Worm (Caenorhabditis elegans): ENCODE results near the gene R05G6.3.

R05G6.3 gene

DNA sequence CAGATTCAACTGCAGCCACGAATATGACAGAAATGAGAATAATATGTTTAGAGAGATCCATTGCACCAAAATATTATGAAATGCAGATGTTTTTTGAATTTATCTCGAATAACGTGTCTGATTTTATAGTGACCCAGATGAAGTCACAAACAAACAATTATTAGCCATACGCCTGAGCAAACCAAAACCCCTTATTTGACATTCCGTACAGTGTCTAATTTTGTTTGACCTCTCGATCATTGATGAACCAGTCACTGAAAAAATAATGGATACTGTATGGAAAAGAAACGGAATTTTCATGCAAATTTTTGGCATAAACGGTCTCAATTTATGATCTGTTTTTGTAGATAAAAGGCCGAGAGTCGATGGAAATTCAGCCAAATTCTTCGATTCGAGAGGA lies at the start of gene R05G6.3, which contains the start of gene R05G6.9:
Gene R05G6.3, plus strand, starts transcription at position 386 of the 400 bp plus-strand sequence.
Gene R05G6.9, minus strand, starts transcription at position 101 of the 400 bp plus-strand sequence.
- TF ChIP-seq F23B12.7 (tag; optimal IDR thresholded peaks at IDR 0.05; ENCODE audit: insufficient read depth) (no peak), ztf-6 (GFP tag; IDR thresholded peaks at IDR 0.05) (no peak), snpc-3.4 (tag; optimal IDR thresholded peaks at IDR 0.05) (no peak), lag-1 (GFP tag; IDR thresholded peaks at IDR 0.05) (no peak), mes-4 (tag; optimal IDR thresholded peaks at IDR 0.05) (no peak), bed-2 (GFP tag; IDR thresholded peaks at IDR 0.05) (no peak), ceh-91 (GFP tag; IDR thresholded peaks at IDR 0.05) (no peak)

- TF ChIP-seq F49E8.2 (tag; optimal IDR thresholded peaks at IDR 0.05; ENCODE audit: insufficient read depth) (no peak), nhr-80 (tag; optimal IDR thresholded peaks at IDR 0.05) (peak; percentile 55)
Observed at ce11 chrIV:7467170-7467569, 49.2 kb upstream of the R05G6.3 start.

ce11 chrIV:7468638-7469037 lies 47.7 kb upstream of the R05G6.3 start:
- TF ChIP-seq ztf-26 (tag; optimal IDR thresholded peaks at IDR 0.05) (no peak), nhr-80 (tag; optimal IDR thresholded peaks at IDR 0.05) (peak; percentile 62)

DNA sequence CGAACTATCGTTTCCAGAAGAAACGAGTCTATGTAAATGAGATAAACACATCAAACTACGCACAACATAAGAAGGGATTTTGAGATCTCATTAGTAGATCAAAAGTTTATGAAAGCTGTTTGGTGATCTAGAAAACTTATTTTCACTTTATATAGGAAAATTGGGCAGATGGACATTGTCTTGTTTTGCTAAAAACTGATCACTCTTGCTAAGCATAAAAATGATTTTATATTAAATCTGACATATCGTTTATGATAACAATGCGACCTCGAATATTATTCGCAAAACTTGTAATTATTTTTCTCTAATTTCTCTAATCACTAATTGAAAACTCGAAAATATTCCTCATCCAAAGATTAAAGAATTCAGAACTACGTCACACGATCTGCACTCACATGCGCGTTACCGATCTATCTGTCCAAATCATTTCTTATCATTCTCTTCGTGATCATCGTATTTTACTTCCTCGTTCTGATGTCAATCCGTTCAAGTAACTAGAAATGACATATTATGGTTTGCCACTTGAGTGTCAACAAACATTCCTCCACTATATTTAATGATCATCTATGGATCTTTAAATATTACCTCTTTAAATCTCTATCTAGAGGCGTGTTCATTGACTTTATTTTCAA lies 46.5 kb upstream of the R05G6.3 start, which contains the start of gene F55G1.7:
Gene F55G1.7, minus strand, starts transcription at position 51 of the 632 bp plus-strand sequence.
- no peak for TF ChIP-seq lsy-27 (tag; optimal IDR thresholded peaks at IDR 0.05; ENCODE audit: borderline replicate concordance, insufficient read depth)
- TF ChIP-seq mel-28 (tag; optimal IDR thresholded peaks at IDR 0.05; ENCODE audit: borderline replicate concordance), result no peak
- TF ChIP-seq ztf-6 (GFP tag; IDR thresholded peaks at IDR 0.05), result no peak
- no peak for TF ChIP-seq mcd-1 (GFP tag; IDR thresholded peaks at IDR 0.05)
- TF ChIP-seq unc-62 (GFP tag; optimal IDR thresholded peaks at IDR 0.05), result no peak
- TF ChIP-seq sptf-2 (GFP tag; optimal IDR thresholded peaks at IDR 0.05), result no peak
- no peak for TF ChIP-seq chd-7 (tag; optimal IDR thresholded peaks at IDR 0.05)
- no peak for TF ChIP-seq hmg-20 (GFP tag; IDR thresholded peaks at IDR 0.05)
- TF ChIP-seq xnd-1 (tag; optimal IDR thresholded peaks at IDR 0.05), result no peak

ce11 chrIV:7473159-7473649 lies 43.1 kb upstream of the R05G6.3 start, which contains the start of the genes plk-3 and F55G1.6:
plk-3 (minus strand) TSS chrIV:7473209.
F55G1.6 (plus strand) TSS chrIV:7473517.
- TF ChIP-seq bed-2 (GFP tag; IDR thresholded peaks at IDR 0.05), result no peak
- TF ChIP-seq efl-1 (GFP tag; optimal IDR thresholded peaks at IDR 0.05), result peak; percentile 94
- TF ChIP-seq B0035.1 (tag; optimal IDR thresholded peaks at IDR 0.05), result no peak
- TF ChIP-seq lsl-1 (GFP tag; optimal IDR thresholded peaks at IDR 0.05), result peak; percentile 80
- no peak for TF ChIP-seq mel-28 (tag; optimal IDR thresholded peaks at IDR 0.05; ENCODE audit: borderline replicate concordance)
- TF ChIP-seq F33H1.4 (GFP tag; IDR thresholded peaks at IDR 0.05), result peak; percentile 89
- TF ChIP-seq snpc-4 (GFP tag; optimal IDR thresholded peaks at IDR 0.05), result no peak
- TF ChIP-seq snpc-4 (tag; optimal IDR thresholded peaks at IDR 0.05), result peak in 1 of 4 experiments; percentile 20
- TF ChIP-seq sdz-38 (tag; optimal IDR thresholded peaks at IDR 0.05), result no peak
- TF ChIP-seq madf-8 (GFP tag; conservative IDR thresholded peaks at IDR 0.05), result peak; percentile 73
- peak; percentile 24; the same call in 1 of the 2 replicates for TF ChIP-seq rcor-1 (GFP tag; IDR thresholded peaks at IDR 0.05)
- no peak for TF ChIP-seq Y79H2A.3 (GFP tag; conservative IDR thresholded peaks at IDR 0.05)
- peak; percentile 44 for TF ChIP-seq F49E8.2 (tag; optimal IDR thresholded peaks at IDR 0.05; ENCODE audit: insufficient read depth)
- no peak for TF ChIP-seq repo-1 (tag; optimal IDR thresholded peaks at IDR 0.05)
- no peak for TF ChIP-seq fkh-3 (tag; optimal IDR thresholded peaks at IDR 0.05)
- TF ChIP-seq tlf-1 (GFP tag; optimal IDR thresholded peaks at IDR 0.05), result no peak
- TF ChIP-seq B0019.2 (GFP tag; conservative IDR thresholded peaks at IDR 0.05), result peak; percentile 52; the same call in 1 of the 2 replicates
- peak; percentile 73 for TF ChIP-seq ceh-91 (GFP tag; IDR thresholded peaks at IDR 0.05)
- TF ChIP-seq madf-6 (GFP tag; IDR thresholded peaks at IDR 0.05), result peak; percentile 91
- no peak for TF ChIP-seq cebp-2 (GFP tag; IDR thresholded peaks at IDR 0.05)
- TF ChIP-seq hmg-1.2 (GFP tag; IDR thresholded peaks at IDR 0.05), result peak; percentile 12; the same call in 1 of the 2 replicates
- no peak for TF ChIP-seq cebp-1 (GFP tag; IDR thresholded peaks at IDR 0.05)
- no peak for TF ChIP-seq cebp-1 (tag; optimal IDR thresholded peaks at IDR 0.05)
- TF ChIP-seq K11D2.4 (GFP tag; IDR thresholded peaks at IDR 0.05), result no peak
- no peak for TF ChIP-seq pha-4 (tag; optimal IDR thresholded peaks at IDR 0.05)
- no peak for TF ChIP-seq F52B5.7 (tag; optimal IDR thresholded peaks at IDR 0.05)
- TF ChIP-seq xnd-1 (tag; optimal IDR thresholded peaks at IDR 0.05), result peak; percentile 63
